Worm (Caenorhabditis elegans) whole organism, L4/young adult: ENCODE results near the gene ilys-3.

ENCODE experiments used
- W03F9.2 ChIP-seq: fragments of 150-350 bp; optimal IDR thresholded peaks from 2 replicates; lab custom pipeline; 2014; ENCODE audit warnings: missing biosample characterization, missing genetic modification characterization
- dao-5 ChIP-seq: sonication (generic microtip); optimal IDR thresholded peaks from 2 replicates; lab custom pipeline; 2016; ENCODE audit warnings: missing genotype, missing genetic modification characterization, moderate library complexity, missing compliant biosample characterization
- him-1 ChIP-seq: sonication (generic microtip); optimal IDR thresholded peaks from 2 replicates; lab custom pipeline; 2016; ENCODE audit warnings: missing genotype, missing genetic modification reagents, missing genetic modification characterization, missing compliant biosample characterization

The ilys-3 gene

DNA sequence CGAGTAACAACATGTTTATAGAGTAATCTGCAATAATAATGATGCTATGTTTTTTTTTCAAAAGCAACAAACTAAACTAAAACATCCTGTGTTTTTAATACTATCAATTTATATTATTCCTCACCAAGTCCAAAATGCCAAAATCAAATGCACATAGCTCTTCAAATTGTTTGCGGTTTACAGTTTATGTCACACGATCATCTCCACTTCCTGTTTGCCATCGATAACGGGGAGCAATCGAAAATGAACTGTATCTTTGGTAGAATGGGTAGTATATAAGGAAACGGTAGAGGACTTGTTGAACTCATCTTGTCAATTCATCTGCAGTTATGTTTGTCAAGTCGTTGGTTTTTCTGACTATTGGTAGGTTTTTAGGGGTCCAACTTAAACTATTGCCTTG, at the start of gene ilys-3:
Gene ilys-3, plus strand, starts transcription at position 301 of the 400 bp plus-strand sequence.
- no peak for TF ChIP-seq him-1

DNA sequence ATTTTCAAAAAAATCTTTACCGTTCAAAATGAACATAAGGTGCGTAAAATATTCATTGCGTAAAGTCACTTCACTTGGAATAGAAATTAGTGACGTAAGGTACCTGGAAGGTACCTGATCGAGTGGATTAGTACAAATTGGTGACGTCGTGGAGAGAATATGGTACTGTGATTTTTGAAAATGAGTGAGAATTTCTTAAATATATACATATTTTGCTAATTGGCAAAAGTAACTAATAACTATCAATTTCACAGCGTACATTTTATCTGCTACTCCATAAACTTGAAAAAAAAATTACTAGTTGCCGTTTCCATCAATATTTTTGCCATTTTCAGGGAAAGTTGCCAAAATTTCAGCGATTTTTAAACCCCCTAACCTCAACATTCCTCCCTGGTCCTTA, 47.5 kb upstream of the ilys-3 start:
- TF ChIP-seq W03F9.2 (tag; lab: Kevin White, UChicago) (no peak), dao-5 (tag; lab: Kevin White, UChicago) (no peak), him-1 (no peak)

DNA sequence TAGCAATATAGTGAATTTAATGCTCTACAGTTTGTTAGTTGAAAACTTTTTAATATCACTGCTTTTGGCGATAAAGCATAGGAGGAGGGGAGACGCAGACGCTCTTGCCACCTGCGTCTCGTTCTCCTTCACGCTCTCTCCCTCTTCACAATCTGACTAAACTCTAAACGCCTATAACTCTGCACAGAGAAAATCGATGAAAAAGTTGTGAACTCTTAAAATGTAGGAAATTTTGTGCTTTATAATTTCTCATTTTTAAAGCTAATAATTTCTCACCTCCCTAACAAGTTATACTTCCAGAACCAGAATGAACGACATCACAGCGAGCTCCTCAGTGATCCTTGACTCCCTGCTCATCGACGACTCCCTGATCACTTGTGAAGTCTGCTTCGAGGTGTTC, 31.6 kb upstream of the ilys-3 start, which contains the start of gene C45G7.4:
Gene C45G7.4, plus strand, starts transcription at position 301 of the 400 bp plus-strand sequence.
- TF ChIP-seq dao-5 (tag; lab: Kevin White, UChicago) (no peak), him-1 (no peak), W03F9.2 (tag; lab: Kevin White, UChicago) (no peak)

DNA sequence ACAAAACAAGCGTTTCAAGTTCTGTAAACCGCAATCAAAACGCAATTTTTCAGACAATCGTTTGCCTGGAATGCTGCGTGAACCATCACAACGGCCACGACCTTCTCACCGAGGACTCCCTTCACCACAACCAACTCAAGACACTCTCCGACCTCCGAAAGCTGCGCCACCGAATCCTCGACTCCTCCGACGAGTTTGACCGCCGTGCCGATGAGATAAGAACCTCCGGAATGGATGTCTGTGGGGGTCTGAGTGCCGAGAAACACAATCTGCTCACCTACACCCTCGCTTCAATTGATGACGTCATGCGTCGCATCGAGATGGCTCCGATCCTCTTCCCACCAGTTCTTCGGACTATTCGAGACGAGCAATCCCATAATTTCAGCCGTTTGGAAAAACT, 29.9 kb upstream of the ilys-3 start:
- no peak for TF ChIP-seq him-1
- no peak for TF ChIP-seq dao-5 (tag; lab: Kevin White, UChicago)
- TF ChIP-seq W03F9.2 (tag; lab: Kevin White, UChicago), result no peak

DNA sequence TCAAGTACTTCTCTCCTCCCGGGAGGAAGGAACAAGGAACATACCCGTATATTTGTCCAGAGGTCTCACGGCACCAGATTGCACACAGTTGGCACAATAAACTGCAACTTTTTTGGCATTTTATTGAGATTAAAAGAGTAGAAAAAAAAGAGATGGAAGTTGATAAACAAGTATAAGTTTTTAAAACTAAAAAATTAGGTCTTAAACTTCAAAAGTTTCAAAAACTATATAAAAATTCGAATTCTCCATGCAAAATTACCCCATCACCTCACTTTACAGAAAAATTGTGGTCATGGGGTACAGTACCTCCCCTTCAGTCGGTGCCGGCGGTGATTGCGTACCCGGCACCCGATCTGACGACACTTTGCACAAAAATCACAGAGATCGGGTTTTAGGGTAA, 13.0 kb upstream of the ilys-3 start, which contains the start of gene C45G7.13:
Gene C45G7.13, minus strand, starts transcription at position 101 of the 400 bp plus-strand sequence.
- no peak for TF ChIP-seq him-1
- TF ChIP-seq W03F9.2 (tag; lab: Kevin White, UChicago), result no peak
- no peak for TF ChIP-seq dao-5 (tag; lab: Kevin White, UChicago)

DNA sequence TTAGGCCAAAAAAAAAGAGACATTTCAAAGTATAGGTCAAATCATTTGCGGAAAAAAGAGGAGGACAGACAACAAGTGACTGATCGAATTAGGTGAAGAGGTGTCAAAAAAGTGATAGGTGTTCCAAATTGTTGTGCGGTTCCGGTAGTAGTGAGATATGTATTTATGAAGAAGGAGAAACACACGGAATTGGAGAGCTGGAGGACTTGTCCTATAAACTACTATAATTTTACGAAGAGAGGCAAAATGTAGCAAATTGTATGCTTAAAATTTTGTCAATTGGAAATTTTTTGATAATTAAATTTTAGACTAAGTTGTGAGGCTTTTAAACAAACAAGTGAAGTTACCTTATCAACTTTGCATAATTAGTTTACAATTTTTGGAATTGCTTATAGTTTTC, 12.6 kb upstream of the ilys-3 start:
- TF ChIP-seq him-1 (no peak), dao-5 (tag; lab: Kevin White, UChicago) (no peak), W03F9.2 (tag; lab: Kevin White, UChicago) (no peak)

DNA sequence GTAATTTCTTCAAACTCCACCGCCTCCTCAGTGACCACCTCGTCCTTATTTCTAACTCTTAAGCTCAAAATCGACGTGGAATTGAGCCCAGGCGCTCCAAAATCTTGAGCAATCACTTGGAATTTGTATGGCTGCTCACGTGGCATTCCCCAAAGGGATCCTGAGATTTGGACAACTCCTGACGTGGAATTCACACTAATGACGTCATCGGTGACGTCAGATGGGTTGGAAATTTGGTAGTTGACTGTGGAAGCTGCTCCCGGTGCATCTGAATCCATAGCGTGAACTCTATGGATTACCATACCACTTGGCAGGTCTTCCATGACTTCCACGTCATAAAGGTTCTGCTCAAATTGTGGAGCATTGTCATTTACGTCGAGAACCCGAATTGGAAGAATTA, 9.1 kb upstream of the ilys-3 start:
- no peak for TF ChIP-seq dao-5 (tag; lab: Kevin White, UChicago)
- TF ChIP-seq him-1, result no peak
- TF ChIP-seq W03F9.2 (tag; lab: Kevin White, UChicago), result no peak

DNA sequence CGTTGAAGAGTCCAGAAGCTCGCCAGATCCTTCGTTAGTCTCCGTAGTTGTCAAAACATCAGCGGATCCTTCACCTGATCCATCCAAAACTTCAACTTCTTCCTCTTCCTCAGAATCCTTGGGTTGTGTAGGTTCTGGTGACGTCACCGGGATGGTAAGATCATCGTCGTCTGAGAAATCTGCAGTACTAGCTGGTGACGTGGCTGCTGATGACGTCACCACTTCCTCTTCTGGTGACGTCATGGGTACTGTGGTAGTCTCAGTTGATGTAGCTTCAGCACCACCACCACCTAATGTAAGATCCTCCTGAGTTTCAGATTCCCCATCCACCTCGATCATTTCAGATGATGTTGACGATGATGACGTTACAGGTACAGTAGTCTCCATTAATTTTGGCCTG, 2.9 kb upstream of the ilys-3 start:
- no peak for TF ChIP-seq dao-5 (tag; lab: Kevin White, UChicago)
- TF ChIP-seq him-1, result no peak
- no peak for TF ChIP-seq W03F9.2 (tag; lab: Kevin White, UChicago)

DNA sequence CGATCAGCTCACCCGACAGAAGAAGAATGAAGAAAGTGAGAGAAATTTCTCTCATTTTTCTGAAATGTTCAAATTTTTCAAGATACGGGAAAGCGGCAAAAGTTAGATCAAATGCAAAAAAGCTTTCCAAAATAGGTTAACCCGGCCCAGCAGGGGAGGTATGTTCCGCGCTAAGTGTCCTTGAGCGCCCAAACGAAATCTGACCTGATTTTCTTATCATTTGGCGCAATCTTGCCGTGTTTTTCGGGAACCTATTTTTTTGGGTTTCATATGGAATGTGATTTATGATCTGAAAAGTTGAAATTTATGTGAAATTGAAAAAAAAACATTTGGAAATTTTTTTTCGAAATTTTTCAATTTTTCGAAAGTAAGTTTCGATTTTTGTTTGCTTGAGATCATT, 945 bp upstream of the ilys-3 start, which contains the start of gene cdh-10:
Gene cdh-10, minus strand, starts transcription at position 59 of the 400 bp plus-strand sequence.
- no peak for TF ChIP-seq him-1
- no peak for TF ChIP-seq W03F9.2 (tag; lab: Kevin White, UChicago)
- TF ChIP-seq dao-5 (tag; lab: Kevin White, UChicago), result no peak

DNA sequence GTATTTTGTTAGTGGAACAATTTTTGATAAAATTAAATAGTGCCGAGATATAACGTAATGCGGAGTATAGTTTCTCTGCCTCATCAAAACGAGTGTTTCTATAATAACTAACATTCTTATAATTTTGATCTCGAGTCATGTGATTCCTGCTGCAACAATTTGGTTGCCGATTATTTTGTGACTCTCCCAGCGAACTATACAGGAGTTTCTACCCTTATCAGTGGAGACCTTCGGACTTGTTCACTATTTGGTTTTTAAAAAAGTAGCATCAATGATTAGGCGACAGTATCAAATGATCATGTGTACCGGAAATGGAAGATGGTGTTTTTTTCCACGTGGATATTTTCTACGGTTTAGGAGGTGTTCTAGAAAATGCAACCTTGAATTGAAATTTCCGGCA, 2.0 kb downstream of the ilys-3 start:
- TF ChIP-seq him-1 (no peak), dao-5 (tag; lab: Kevin White, UChicago) (no peak), W03F9.2 (tag; lab: Kevin White, UChicago) (no peak)

DNA sequence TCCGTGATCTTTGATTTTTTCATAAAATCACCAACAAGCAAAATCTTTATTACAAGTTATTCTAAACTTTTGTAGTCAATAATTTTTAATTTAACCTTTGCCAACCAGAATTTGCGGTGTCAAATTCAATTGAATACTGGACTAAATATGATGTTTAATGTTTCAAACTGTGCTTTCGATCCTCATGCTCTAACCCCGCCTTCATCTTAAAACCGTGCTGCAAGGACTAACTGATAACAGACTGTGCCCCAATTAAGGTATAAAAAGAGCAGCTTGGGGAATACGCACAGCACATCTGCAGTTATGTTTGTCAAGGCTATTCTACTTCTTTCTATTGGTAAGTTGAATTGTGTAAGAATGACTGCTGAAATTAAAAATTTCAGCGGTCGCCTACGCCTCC, 3.1 kb downstream of the ilys-3 start, which contains the start of gene ilys-2:
Gene ilys-2, plus strand, starts transcription at position 301 of the 400 bp plus-strand sequence.
- TF ChIP-seq W03F9.2 (tag; lab: Kevin White, UChicago) (no peak), dao-5 (tag; lab: Kevin White, UChicago) (no peak), him-1 (no peak)

DNA sequence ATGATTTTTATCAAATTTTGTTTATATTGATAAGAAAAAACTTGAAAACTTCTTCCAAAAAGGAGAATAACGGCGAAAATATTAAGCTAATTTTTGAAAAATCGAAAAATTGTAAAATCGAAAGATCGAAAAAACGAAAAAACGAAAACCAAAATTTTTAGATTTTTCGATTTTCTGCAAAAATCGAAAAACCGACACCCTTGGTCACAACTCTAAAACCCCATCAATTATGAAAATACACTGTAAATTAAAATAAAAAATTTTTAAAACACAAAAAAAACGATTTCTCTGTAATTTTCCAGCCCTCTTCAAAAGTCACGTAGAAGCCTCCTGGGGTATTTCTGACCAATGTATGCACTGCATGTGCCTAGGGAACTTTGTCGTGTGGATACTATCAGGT, 5.9 kb downstream of the ilys-3 start, which contains the start of gene ilys-1:
Gene ilys-1, plus strand, starts transcription at position 301 of the 400 bp plus-strand sequence.
- TF ChIP-seq him-1, result no peak
- no peak for TF ChIP-seq W03F9.2 (tag; lab: Kevin White, UChicago)
- no peak for TF ChIP-seq dao-5 (tag; lab: Kevin White, UChicago)

DNA sequence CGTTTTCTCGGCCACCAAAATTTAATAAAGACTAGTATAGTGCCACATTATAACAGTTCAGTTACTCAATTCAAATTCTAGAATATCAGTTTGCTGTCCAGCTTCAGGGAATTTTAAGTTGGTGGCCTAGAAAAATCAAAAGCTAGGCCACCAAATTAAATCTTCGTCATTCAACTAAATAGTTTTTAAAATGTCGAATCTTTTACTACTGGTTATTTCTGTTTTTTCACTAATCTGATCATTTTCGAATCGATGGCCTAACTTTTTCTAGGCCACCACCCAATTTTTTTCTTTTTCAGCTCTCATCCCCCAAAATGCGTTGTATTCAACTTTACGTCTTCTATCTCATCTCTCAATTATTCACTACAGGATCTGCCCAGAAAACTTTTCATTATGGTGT, 12.1 kb downstream of the ilys-3 start, which contains the start of gene grd-16:
Gene grd-16, plus strand, starts transcription at position 301 of the 400 bp plus-strand sequence.
- no peak for TF ChIP-seq W03F9.2 (tag; lab: Kevin White, UChicago)

DNA sequence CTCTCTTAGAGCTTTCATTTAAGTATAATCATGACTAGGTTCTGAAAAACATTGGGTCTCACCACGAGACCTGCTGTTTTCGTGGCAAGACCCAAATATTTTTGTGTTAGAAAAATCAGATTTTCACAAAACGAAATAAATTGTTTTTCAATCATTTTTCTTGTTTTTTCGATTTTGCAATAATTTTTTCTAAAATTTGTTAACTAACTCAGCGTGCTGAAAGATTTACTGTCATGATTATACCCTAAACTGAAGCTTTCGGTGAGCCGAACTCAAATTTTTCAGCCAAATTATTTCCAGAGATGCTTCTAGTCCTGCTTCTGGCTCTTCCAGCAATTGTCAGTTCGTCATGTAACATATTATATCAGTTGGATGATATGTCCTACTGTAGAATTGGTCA, 17.7 kb downstream of the ilys-3 start, which contains the start of gene Y69A2AL.2:
Gene Y69A2AL.2, plus strand, starts transcription at position 301 of the 400 bp plus-strand sequence.
- no peak for TF ChIP-seq W03F9.2 (tag; lab: Kevin White, UChicago)
- TF ChIP-seq dao-5 (tag; lab: Kevin White, UChicago), result no peak
- TF ChIP-seq him-1, result no peak

DNA sequence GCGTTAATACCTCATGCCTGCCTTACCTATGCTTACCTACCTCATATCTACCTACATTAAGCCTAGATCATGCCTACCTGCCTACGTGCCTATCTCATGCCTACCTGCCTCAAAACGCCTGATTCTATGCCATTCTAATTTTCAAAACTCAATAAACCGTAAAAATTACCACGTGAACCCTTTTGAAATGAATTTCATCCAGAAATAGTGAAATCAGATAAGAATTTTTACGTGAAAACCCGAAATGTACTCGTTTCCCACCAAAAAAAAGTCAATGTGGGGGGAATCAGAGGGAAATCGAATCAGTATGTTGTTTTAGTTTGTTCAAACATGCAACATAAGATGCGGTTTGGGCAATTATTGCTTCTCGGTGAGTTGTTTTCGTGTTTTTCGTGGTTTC, 24.3 kb downstream of the ilys-3 start, which contains the start of gene Y69A2AR.19:
Gene Y69A2AR.19, plus strand, starts transcription at position 301 of the 400 bp plus-strand sequence.
- no peak for TF ChIP-seq dao-5 (tag; lab: Kevin White, UChicago)
- no peak for TF ChIP-seq him-1
- TF ChIP-seq W03F9.2 (tag; lab: Kevin White, UChicago), result no peak
